Worm (Caenorhabditis elegans) whole organism, late embryonic: Measurements from ENCODE around the gene F44F4.3.

Experiments
- Y22D7AL.16 ChIP-seq: sonication (generic microtip); optimal IDR thresholded peaks from 2 replicates; lab custom pipeline; 2016; ENCODE audit warnings: missing genetic modification characterization, missing compliant biosample characterization
- ama-1 ChIP-seq: fragments of 150-350 bp; optimal IDR thresholded peaks from 2 replicates; lab custom pipeline; 2014
- ceh-45 ChIP-seq: fragments of 200-800 bp; sonication (Bioruptor generic); IDR thresholded peaks from 2 replicates; pipeline ENCODE4 v1.3.6; 2022; ENCODE audit warnings: missing genetic modification reagents, missing genetic modification characterization, missing compliant biosample characterization
- dmd-4 ChIP-seq: sonication (generic microtip); optimal IDR thresholded peaks from 2 replicates; lab custom pipeline; 2016; ENCODE audit warnings: borderline replicate concordance, missing genetic modification characterization, missing compliant biosample characterization
- elt-4 ChIP-seq: sonication (generic microtip); optimal IDR thresholded peaks from 2 replicates; lab custom pipeline; 2016; ENCODE audit warnings: missing genetic modification characterization, missing compliant biosample characterization
- ets-4 ChIP-seq: sonication (generic microtip); optimal IDR thresholded peaks from 2 replicates; lab custom pipeline; 2016; ENCODE audit warnings: missing genetic modification characterization, missing compliant biosample characterization
- fkh-10 ChIP-seq: fragments of 150-350 bp; optimal IDR thresholded peaks from 2 replicates; lab custom pipeline; 2014; ENCODE audit warnings: missing biosample characterization, missing genetic modification reagents, missing genetic modification characterization
- hlh-30 ChIP-seq: sonication (generic microtip); optimal IDR thresholded peaks from 2 replicates; lab custom pipeline; 2017; ENCODE audit warnings: antibody characterized with exemption, missing genetic modification characterization, missing compliant biosample characterization; ENCODE audit not compliant: insufficient read depth
- pax-1 ChIP-seq: fragments of 150-350 bp; optimal IDR thresholded peaks from 2 replicates; lab custom pipeline; 2014; ENCODE audit warnings: missing biosample characterization, missing genetic modification characterization
- pha-4 ChIP-seq: fragments of 150-350 bp; optimal IDR thresholded peaks from 2 replicates; lab custom pipeline; 2018; ENCODE audit warnings: missing biosample characterization, missing genetic modification reagents, missing genetic modification characterization
- unc-42 ChIP-seq: sonication (generic microtip); optimal IDR thresholded peaks from 2 replicates; lab custom pipeline; 2016; ENCODE audit warnings: missing genotype, missing genetic modification characterization, missing compliant biosample characterization

DNA sequence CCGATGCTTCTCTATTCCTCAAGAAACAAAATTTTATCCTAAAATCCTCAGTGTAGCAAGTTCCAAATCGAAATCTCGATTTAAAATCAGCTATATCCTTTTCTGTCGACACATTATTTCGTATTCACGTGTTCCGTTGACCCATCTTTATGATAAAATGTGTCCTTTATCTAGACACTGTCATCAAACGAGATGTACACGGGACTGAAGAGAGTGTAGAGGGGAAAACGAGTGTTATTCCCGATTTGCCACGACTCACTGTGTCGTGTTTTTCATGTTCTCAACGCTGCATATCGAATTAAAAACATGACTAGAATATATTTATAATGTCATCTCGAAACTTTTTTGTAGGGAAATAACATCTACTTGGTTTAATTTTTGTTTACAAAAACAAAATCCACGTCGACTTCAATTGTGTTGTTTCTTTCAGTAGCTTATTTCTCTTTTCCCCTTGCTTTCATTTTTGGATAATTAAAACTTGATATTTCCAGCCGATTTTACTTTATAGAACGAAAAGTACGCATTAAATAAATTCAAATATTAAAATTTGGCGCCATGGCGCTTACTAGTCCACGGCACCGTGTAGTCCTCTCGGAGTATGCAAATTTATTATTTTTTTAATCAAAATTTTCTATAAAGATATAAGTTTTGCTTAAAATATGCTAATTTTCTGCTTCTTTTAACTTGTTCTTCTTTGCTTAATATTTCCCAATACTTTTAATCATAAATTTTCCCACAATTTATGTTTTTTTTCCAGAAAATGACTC is 40.3 kb upstream of the F44F4.3 start, which contains the start of gene metr-1:
- TF ChIP-seq Y22D7AL.16 (no peak), ama-1 (lab: Kevin White, UChicago) (no peak), pha-4 (no peak), hlh-30 (tag; lab: Kevin White, UChicago) (no peak), dmd-4 (no peak), ceh-45 (no peak), fkh-10 (GFP tag; lab: Kevin White, UChicago) (no peak), unc-42 (no peak), elt-4 (tag; lab: Kevin White, UChicago) (no peak), ets-4 (tag; lab: Kevin White, UChicago) (no peak), pax-1 (no peak)
